In the genomic region with DNA sequence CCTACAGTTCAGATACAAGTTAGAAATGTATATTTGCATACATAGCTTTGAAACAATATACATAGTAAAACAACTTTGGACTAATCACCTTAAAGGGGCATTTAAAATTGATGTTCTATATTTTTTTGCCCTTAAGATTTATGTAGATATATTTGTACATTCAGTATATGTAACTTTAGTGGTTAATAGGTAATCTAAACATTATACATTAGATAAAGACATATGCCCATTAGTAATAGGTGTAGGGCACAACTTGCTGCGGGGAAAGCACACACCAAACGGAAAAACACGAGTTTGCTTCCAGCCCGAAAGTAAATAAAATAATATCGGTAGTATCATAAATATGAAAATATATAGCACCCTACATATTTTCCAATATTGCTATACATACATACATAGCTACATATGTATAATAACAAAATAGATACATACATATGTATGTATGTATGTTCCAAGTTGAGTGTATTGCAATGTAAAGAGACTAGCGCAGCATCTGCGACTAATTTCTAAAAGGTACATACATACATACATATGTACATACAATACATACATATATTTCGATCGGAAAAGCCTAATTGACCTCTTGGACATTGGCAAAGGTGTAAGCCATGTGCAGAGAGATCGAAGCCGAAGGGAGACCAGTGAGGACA, we compare ENCODE assay signal across 5 fruit fly cellular contexts.
TF ChIP-seq lines count a peak whose summit lies in the region.

Gene CG43736 (plus strand): TSS at position 600 of the 650 bp plus-strand sequence.

- TF ChIP-seq CTCF in whole organism, embryonic (GFP tag; optimal IDR thresholded peaks at IDR 0.05; lab: Kevin White, UChicago) = peak; percentile 65

TF ChIP-seq in whole organism, adult, 20 proteins besides CTCF, POLR2A, EP300 and RAD21 (continues in another document):
- peak; percentile 60 for TF ChIP-seq tj (GFP tag; optimal IDR thresholded peaks at IDR 0.05; lab: Kevin White, UChicago)
- peak; percentile 96 for TF ChIP-seq CG14711 (tag; optimal IDR thresholded peaks at IDR 0.05; lab: Kevin White, UChicago)
- TF ChIP-seq CG1620 (GFP tag; optimal IDR thresholded peaks at IDR 0.05; lab: Kevin White, UChicago) = peak; percentile 86
- TF ChIP-seq cnc (optimal IDR thresholded peaks at IDR 0.05; lab: Kevin White, UChicago) = no peak
- TF ChIP-seq ovo (GFP tag; optimal IDR thresholded peaks at IDR 0.05; lab: Kevin White, UChicago) = peak; percentile 74
- TF ChIP-seq kay (GFP tag; lab: Kevin White, UChicago; ENCODE audit: borderline replicate concordance) = no peak
- TF ChIP-seq CG12768 (GFP tag; optimal IDR thresholded peaks at IDR 0.05; lab: Kevin White, UChicago) = peak; percentile 97
- peak; percentile 63 for TF ChIP-seq Mnt (GFP tag; optimal IDR thresholded peaks at IDR 0.05; lab: Kevin White, UChicago)
- peak; percentile 89 for TF ChIP-seq Crg-1 (GFP tag; optimal IDR thresholded peaks at IDR 0.05; lab: Kevin White, UChicago)
- peak; percentile 87 for TF ChIP-seq toe (GFP tag; optimal IDR thresholded peaks at IDR 0.05; lab: Kevin White, UChicago)
- peak; percentile 97 for TF ChIP-seq bab1 (GFP tag; optimal IDR thresholded peaks at IDR 0.05; lab: Kevin White, UChicago)
- TF ChIP-seq CG5204 (GFP tag; optimal IDR thresholded peaks at IDR 0.05; lab: Kevin White, UChicago) = peak; percentile 91
- peak; percentile 96 for TF ChIP-seq CG11617 (GFP tag; optimal IDR thresholded peaks at IDR 0.05; lab: Kevin White, UChicago)
- TF ChIP-seq Clk (GFP tag; optimal IDR thresholded peaks at IDR 0.05; lab: Kevin White, UChicago) = peak; percentile 75
- TF ChIP-seq CG7101 (tag; optimal IDR thresholded peaks at IDR 0.05; lab: Kevin White, UChicago) = peak; percentile 97
- TF ChIP-seq CG33017 (tag; optimal IDR thresholded peaks at IDR 0.05; lab: Kevin White, UChicago) = peak; percentile 96

TF ChIP-seq in whole organism, embryonic, 481 proteins besides CTCF, POLR2A, EP300 and RAD21 (continues in another document):
- peak; percentile 84; the same call in 1 of the 2 replicates for TF ChIP-seq Awh (GFP tag; IDR thresholded peaks at IDR 0.05; lab: Robert Waterston, UW)
- peak; percentile 69 for TF ChIP-seq ssp (GFP tag; IDR thresholded peaks at IDR 0.05; lab: Robert Waterston, UW)
- peak; percentile 82 for TF ChIP-seq CG32767 (GFP tag; IDR thresholded peaks at IDR 0.05; lab: Robert Waterston, UW)
- peak; percentile 83 for TF ChIP-seq luna (GFP tag; optimal IDR thresholded peaks at IDR 0.05; lab: Kevin White, UChicago)
- TF ChIP-seq YL-1 (GFP tag; optimal IDR thresholded peaks at IDR 0.05; lab: Kevin White, UChicago) = peak; percentile 86
- peak; percentile 93 for TF ChIP-seq CG18619 (GFP tag; optimal IDR thresholded peaks at IDR 0.05; lab: Kevin White, UChicago)
- peak; percentile 95 for TF ChIP-seq CG9727 (GFP tag; optimal IDR thresholded peaks at IDR 0.05; lab: Kevin White, UChicago)
- peak; percentile 90 for TF ChIP-seq croc (GFP tag; conservative IDR thresholded peaks at IDR 0.05; lab: Robert Waterston, UW)
- peak; percentile 6 for TF ChIP-seq Dp (GFP tag; optimal IDR thresholded peaks at IDR 0.05; lab: Kevin White, UChicago)
- peak; percentile 96 for TF ChIP-seq Ssrp (tag; optimal IDR thresholded peaks at IDR 0.05; lab: Kevin White, UChicago)
- peak; percentile 45; the same call in 1 of the 2 replicates for TF ChIP-seq Lim3 (GFP tag; IDR thresholded peaks at IDR 0.05; lab: Robert Waterston, UW)
- peak; percentile 93 for TF ChIP-seq caup (GFP tag; optimal IDR thresholded peaks at IDR 0.05; lab: Kevin White, UChicago; ENCODE audit: severe bottlenecking)
- no peak for TF ChIP-seq Opbp (GFP tag; IDR thresholded peaks at IDR 0.05; lab: Robert Waterston, UW; ENCODE audit: partially characterized antibody)
- peak; percentile 20 for TF ChIP-seq da (GFP tag; optimal IDR thresholded peaks at IDR 0.05; lab: Kevin White, UChicago)
- peak; percentile 67 for TF ChIP-seq tup (GFP tag; optimal IDR thresholded peaks at IDR 0.05; lab: Kevin White, UChicago)
- peak; percentile 96 for TF ChIP-seq Meics (GFP tag; optimal IDR thresholded peaks at IDR 0.05; lab: Kevin White, UChicago)

TF ChIP-seq in whole organism, prepupa, 60 proteins besides CTCF, POLR2A, EP300 and RAD21 (continues in another document):
- TF ChIP-seq CG6792 (GFP tag; optimal IDR thresholded peaks at IDR 0.05; lab: Kevin White, UChicago) (peak; percentile 90), Gug (GFP tag; IDR thresholded peaks at IDR 0.05; lab: Robert Waterston, UW) (peak; percentile 93), dac (GFP tag; optimal IDR thresholded peaks at IDR 0.05; lab: Kevin White, UChicago) (peak; percentile 91), CG10631 (GFP tag; optimal IDR thresholded peaks at IDR 0.05; lab: Kevin White, UChicago) (peak; percentile 95), Sox14 (GFP tag; optimal IDR thresholded peaks at IDR 0.05; lab: Kevin White, UChicago) (peak; percentile 96), CG9139 (GFP tag; optimal IDR thresholded peaks at IDR 0.05; lab: Kevin White, UChicago) (peak; percentile 86), CG15336 (GFP tag; IDR thresholded peaks at IDR 0.05; lab: Robert Waterston, UW) (peak; percentile 96), fd59A (GFP tag; optimal IDR thresholded peaks at IDR 0.05; lab: Kevin White, UChicago) (peak; percentile 93), CG8632 (GFP tag; optimal IDR thresholded peaks at IDR 0.05; lab: Kevin White, UChicago) (peak; percentile 92), Hr4 (GFP tag; optimal IDR thresholded peaks at IDR 0.05; lab: Kevin White, UChicago) (peak; percentile 96), CG1621 (tag; optimal IDR thresholded peaks at IDR 0.05; lab: Kevin White, UChicago) (peak; percentile 88), eg (GFP tag; IDR thresholded peaks at IDR 0.05; lab: Robert Waterston, UW) (peak; percentile 91), CG10669 (GFP tag; optimal IDR thresholded peaks at IDR 0.05; lab: Kevin White, UChicago) (peak; percentile 94), pdm3 (GFP tag; optimal IDR thresholded peaks at IDR 0.05; lab: Kevin White, UChicago) (peak; percentile 95), CG8119 (GFP tag; IDR thresholded peaks at IDR 0.05; lab: Robert Waterston, UW) (peak; percentile 95), Sox102F (GFP tag; optimal IDR thresholded peaks at IDR 0.05; lab: Kevin White, UChicago) (peak; percentile 91), Ets21C (GFP tag; optimal IDR thresholded peaks at IDR 0.05; lab: Kevin White, UChicago) (peak; percentile 91)

TF ChIP-seq in whole organism, pupa, 21 proteins besides CTCF, POLR2A, EP300 and RAD21 (continues in another document):
- TF ChIP-seq CG17806 (tag; optimal IDR thresholded peaks at IDR 0.05; lab: Kevin White, UChicago) = peak; percentile 96
- no peak for TF ChIP-seq fd96Ca (GFP tag; IDR thresholded peaks at IDR 0.05; lab: Robert Waterston, UW)
- TF ChIP-seq CG34367 (tag; optimal IDR thresholded peaks at IDR 0.05; lab: Kevin White, UChicago) = peak; percentile 95
- no peak for TF ChIP-seq EcR (GFP tag; optimal IDR thresholded peaks at IDR 0.05; lab: Kevin White, UChicago)
- TF ChIP-seq Pif1B (GFP tag; optimal IDR thresholded peaks at IDR 0.05; lab: Kevin White, UChicago) = peak; percentile 90
- TF ChIP-seq CG9948 (tag; optimal IDR thresholded peaks at IDR 0.05; lab: Kevin White, UChicago) = peak; percentile 99
- peak; percentile 89 for TF ChIP-seq rn (GFP tag; IDR thresholded peaks at IDR 0.05; lab: Robert Waterston, UW)
- peak; percentile 89 for TF ChIP-seq Snoo (tag; optimal IDR thresholded peaks at IDR 0.05; lab: Kevin White, UChicago)
- peak; percentile 79 for TF ChIP-seq Ets98B (GFP tag; IDR thresholded peaks at IDR 0.05; lab: Robert Waterston, UW)
- peak; percentile 98 for TF ChIP-seq CG8301 (tag; optimal IDR thresholded peaks at IDR 0.05; lab: Kevin White, UChicago)
- peak; percentile 77; the same call in 1 of the 2 replicates for TF ChIP-seq CG12605 (GFP tag; IDR thresholded peaks at IDR 0.05; lab: Robert Waterston, UW)
- peak; percentile 83 for TF ChIP-seq CG13204 (GFP tag; optimal IDR thresholded peaks at IDR 0.05; lab: Kevin White, UChicago)
- TF ChIP-seq CG32121 (GFP tag; IDR thresholded peaks at IDR 0.05; lab: Robert Waterston, UW) = peak; percentile 91
- peak; percentile 96 for TF ChIP-seq CG15710 (tag; optimal IDR thresholded peaks at IDR 0.05; lab: Kevin White, UChicago)
- TF ChIP-seq CG10348 (GFP tag; IDR thresholded peaks at IDR 0.05; lab: Robert Waterston, UW) = peak; percentile 86
- peak; percentile 99 for TF ChIP-seq CG14655 (GFP tag; optimal IDR thresholded peaks at IDR 0.05; lab: Kevin White, UChicago)
- peak; percentile 91 for TF ChIP-seq D1 (tag; optimal IDR thresholded peaks at IDR 0.05; lab: Kevin White, UChicago)
- TF ChIP-seq CG4496 (GFP tag; IDR thresholded peaks at IDR 0.05; lab: Robert Waterston, UW) = peak; percentile 92
- peak; percentile 97 for TF ChIP-seq CG8159 (tag; optimal IDR thresholded peaks at IDR 0.05; lab: Kevin White, UChicago)

TF ChIP-seq in whole organism, wandering third instar larva, 38 proteins besides CTCF, POLR2A, EP300 and RAD21 (continues in another document):
- TF ChIP-seq tai (GFP tag; optimal IDR thresholded peaks at IDR 0.05; lab: Kevin White, UChicago) = peak; percentile 25
- TF ChIP-seq ey (GFP tag; optimal IDR thresholded peaks at IDR 0.05; lab: Kevin White, UChicago) = peak; percentile 91
- peak; percentile 77 for TF ChIP-seq woc (GFP tag; optimal IDR thresholded peaks at IDR 0.05; lab: Kevin White, UChicago)
- TF ChIP-seq Hr83 (GFP tag; optimal IDR thresholded peaks at IDR 0.05; lab: Kevin White, UChicago; ENCODE audit: poor library complexity, severe bottlenecking) = no peak
- TF ChIP-seq sage (GFP tag; optimal IDR thresholded peaks at IDR 0.05; lab: Kevin White, UChicago) = peak; percentile 81
- no peak for TF ChIP-seq N (GFP tag; optimal IDR thresholded peaks at IDR 0.05; lab: Kevin White, UChicago)
- peak; percentile 89 for TF ChIP-seq rgr (GFP tag; optimal IDR thresholded peaks at IDR 0.05; lab: Kevin White, UChicago)
- TF ChIP-seq fru (GFP tag; optimal IDR thresholded peaks at IDR 0.05; lab: Kevin White, UChicago) = peak; percentile 95
- TF ChIP-seq jim (GFP tag; optimal IDR thresholded peaks at IDR 0.05; lab: Kevin White, UChicago) = no peak
- no peak for TF ChIP-seq GATAd (GFP tag; optimal IDR thresholded peaks at IDR 0.05; lab: Kevin White, UChicago)
- no peak for TF ChIP-seq Dfd (GFP tag; optimal IDR thresholded peaks at IDR 0.05; lab: Kevin White, UChicago)
- TF ChIP-seq CG9705 (GFP tag; optimal IDR thresholded peaks at IDR 0.05; lab: Kevin White, UChicago) = peak; percentile 90
- TF ChIP-seq OdsH (GFP tag; optimal IDR thresholded peaks at IDR 0.05; lab: Kevin White, UChicago) = peak; percentile 87
- peak; percentile 81 for TF ChIP-seq Hnf4 (GFP tag; optimal IDR thresholded peaks at IDR 0.05; lab: Kevin White, UChicago)
- no peak for TF ChIP-seq dl (GFP tag; optimal IDR thresholded peaks at IDR 0.05; lab: Kevin White, UChicago; ENCODE audit: insufficient read depth in 1 of 2, partially characterized antibody in 2 of 2)
- TF ChIP-seq dmrt93B (GFP tag; optimal IDR thresholded peaks at IDR 0.05; lab: Kevin White, UChicago) = peak; percentile 92
- TF ChIP-seq Myc (optimal IDR thresholded peaks at IDR 0.05; lab: Kevin White, UChicago) = no peak
- no peak for TF ChIP-seq Dif (GFP tag; optimal IDR thresholded peaks at IDR 0.05; lab: Kevin White, UChicago; ENCODE audit: partially characterized antibody)
- TF ChIP-seq pan (optimal IDR thresholded peaks at IDR 0.05; lab: Kevin White, UChicago) = no peak
- peak; percentile 14 for TF ChIP-seq Jra (GFP tag; optimal IDR thresholded peaks at IDR 0.05; lab: Kevin White, UChicago)
- peak; percentile 23 for TF ChIP-seq brk (GFP tag; optimal IDR thresholded peaks at IDR 0.05; lab: Kevin White, UChicago)
